Worm (Caenorhabditis elegans) whole organism, midembryonic: ENCODE measurements around the gene T05A8.6.

ENCODE experiments used
- T22C8.4 ChIP-seq: fragments of 200-800 bp; sonication (Bioruptor generic); IDR thresholded peaks from 2 replicates; pipeline ENCODE4 v1.3.6; 2022; ENCODE audit warnings: missing genetic modification characterization, missing compliant biosample characterization
- cog-1 ChIP-seq: sonication (generic microtip); optimal IDR thresholded peaks from 2 replicates; lab custom pipeline; 2016; ENCODE audit warnings: missing genetic modification characterization, missing compliant biosample characterization
- flt-1 ChIP-seq: fragments of 200-800 bp; sonication (Bioruptor generic); IDR thresholded peaks from 2 replicates; pipeline ENCODE4 v1.3.6; 2022; ENCODE audit warnings: missing genetic modification characterization, missing compliant biosample characterization
- klf-2 ChIP-seq: fragments of 200-800 bp; sonication (Bioruptor generic); conservative IDR thresholded peaks from 2 replicates; pipeline ENCODE4 v1.3.6; 2022; ENCODE audit warnings: missing genetic modification reagents, missing genetic modification characterization, missing compliant biosample characterization
- med-1 ChIP-seq: sonication (generic microtip); optimal IDR thresholded peaks from 2 replicates; lab custom pipeline; 2017; ENCODE audit warnings: missing genetic modification characterization, mild to moderate bottlenecking, missing compliant biosample characterization, antibody characterized with exemption, missing genetic modification reagents; ENCODE audit not compliant: insufficient read depth
- ref-1 ChIP-seq: fragments of 200-800 bp; sonication (Bioruptor generic); conservative IDR thresholded peaks from 2 replicates; pipeline ENCODE4 v1.3.6; 2022; ENCODE audit warnings: missing genetic modification reagents, missing genetic modification characterization, missing compliant biosample characterization
- tab-1 ChIP-seq: fragments of 200-800 bp; sonication (Bioruptor generic); IDR thresholded peaks from 2 replicates; pipeline ENCODE4 v1.3.6; 2022; ENCODE audit warnings: missing genetic modification characterization, missing compliant biosample characterization
- ztf-23 ChIP-seq: fragments of 200-800 bp; sonication (Bioruptor generic); IDR thresholded peaks from 2 replicates; pipeline ENCODE4 v1.3.6; 2022; ENCODE audit warnings: missing genetic modification reagents, missing genetic modification characterization, missing compliant biosample characterization
- ztf-29 ChIP-seq: fragments of 200-800 bp; sonication (Bioruptor generic); IDR thresholded peaks from 2 replicates; pipeline ENCODE4 v1.3.6; 2022; ENCODE audit warnings: missing genetic modification reagents, missing genetic modification characterization, missing compliant biosample characterization

The T05A8.6 gene

ce11 chrII:2739619-2740018, at the start of gene T05A8.6:
Gene T05A8.6, minus strand, starts transcription at chrII:2739719.
- no peak for TF ChIP-seq klf-2 (GFP tag; lab: Robert Waterston, UW)
- TF ChIP-seq T22C8.4 (GFP tag; lab: Robert Waterston, UW), result no peak
- no peak for TF ChIP-seq ztf-23 (GFP tag; lab: Robert Waterston, UW)
- TF ChIP-seq cog-1 (tag; lab: Kevin White, UChicago), result no peak
- TF ChIP-seq ref-1 (GFP tag; lab: Robert Waterston, UW), result no peak
- TF ChIP-seq tab-1 (GFP tag; lab: Robert Waterston, UW), result no peak
- TF ChIP-seq med-1 (GFP tag; lab: Kevin White, UChicago), result no peak
- no peak for TF ChIP-seq flt-1 (GFP tag; lab: Robert Waterston, UW)
- TF ChIP-seq ztf-29 (GFP tag; lab: Robert Waterston, UW), result no peak

- TF ChIP-seq flt-1 (GFP tag; lab: Robert Waterston, UW) (no peak), T22C8.4 (GFP tag; lab: Robert Waterston, UW) (no peak), med-1 (GFP tag; lab: Kevin White, UChicago) (no peak), ref-1 (GFP tag; lab: Robert Waterston, UW) (no peak), ztf-23 (GFP tag; lab: Robert Waterston, UW) (no peak), ztf-29 (GFP tag; lab: Robert Waterston, UW) (no peak), klf-2 (GFP tag; lab: Robert Waterston, UW) (no peak), cog-1 (tag; lab: Kevin White, UChicago) (no peak), tab-1 (GFP tag; lab: Robert Waterston, UW) (no peak)
These were observed 48.3 kb upstream of the T05A8.6 start for ce11 chrII:2787849-2788248.

- no peak for TF ChIP-seq flt-1 (GFP tag; lab: Robert Waterston, UW)
- no peak for TF ChIP-seq ref-1 (GFP tag; lab: Robert Waterston, UW)
- no peak; the same call in 1 of the 2 replicates for TF ChIP-seq ztf-29 (GFP tag; lab: Robert Waterston, UW)
- TF ChIP-seq tab-1 (GFP tag; lab: Robert Waterston, UW), result no peak
- no peak for TF ChIP-seq ztf-23 (GFP tag; lab: Robert Waterston, UW)
- TF ChIP-seq klf-2 (GFP tag; lab: Robert Waterston, UW), result no peak
These were observed 47.6 kb upstream of the T05A8.6 start, which contains the start of the genes F08D12.12 and srpa-72 for ce11 chrII:2787031-2787512. Gene F08D12.12, minus strand, starts transcription at chrII:2787081. Gene srpa-72, plus strand, starts transcription at chrII:2787481.

ce11 chrII:2785787-2786186, 46.3 kb upstream of the T05A8.6 start:
- no peak for TF ChIP-seq cog-1 (tag; lab: Kevin White, UChicago)
- no peak for TF ChIP-seq ztf-23 (GFP tag; lab: Robert Waterston, UW)

- TF ChIP-seq ref-1 (GFP tag; lab: Robert Waterston, UW) (no peak), cog-1 (tag; lab: Kevin White, UChicago) (no peak), flt-1 (GFP tag; lab: Robert Waterston, UW) (no peak), T22C8.4 (GFP tag; lab: Robert Waterston, UW) (no peak), tab-1 (GFP tag; lab: Robert Waterston, UW) (no peak), ztf-23 (GFP tag; lab: Robert Waterston, UW) (no peak), med-1 (GFP tag; lab: Kevin White, UChicago) (no peak), ztf-29 (GFP tag; lab: Robert Waterston, UW) (no peak), klf-2 (GFP tag; lab: Robert Waterston, UW) (no peak)
These were observed 43.9 kb upstream of the T05A8.6 start for ce11 chrII:2783380-2783779.

ce11 chrII:2781355-2781754, 41.8 kb upstream of the T05A8.6 start, which contains the start of gene F08D12.2:
Gene F08D12.2, plus strand, starts transcription at chrII:2781655.
- no peak for TF ChIP-seq cog-1 (tag; lab: Kevin White, UChicago)
- TF ChIP-seq ztf-23 (GFP tag; lab: Robert Waterston, UW), result no peak
- no peak for TF ChIP-seq ztf-29 (GFP tag; lab: Robert Waterston, UW)
- no peak for TF ChIP-seq klf-2 (GFP tag; lab: Robert Waterston, UW)
- no peak for TF ChIP-seq med-1 (GFP tag; lab: Kevin White, UChicago)
- TF ChIP-seq flt-1 (GFP tag; lab: Robert Waterston, UW), result no peak
- TF ChIP-seq T22C8.4 (GFP tag; lab: Robert Waterston, UW), result no peak
- TF ChIP-seq ref-1 (GFP tag; lab: Robert Waterston, UW), result no peak
- no peak for TF ChIP-seq tab-1 (GFP tag; lab: Robert Waterston, UW)

- no peak for TF ChIP-seq T22C8.4 (GFP tag; lab: Robert Waterston, UW)
- TF ChIP-seq ztf-23 (GFP tag; lab: Robert Waterston, UW), result no peak
- no peak for TF ChIP-seq flt-1 (GFP tag; lab: Robert Waterston, UW)
These were observed 41.3 kb upstream of the T05A8.6 start for ce11 chrII:2780804-2781203.

ce11 chrII:2779253-2779652, 39.7 kb upstream of the T05A8.6 start, which contains the start of gene F08D12.3:
Gene F08D12.3, plus strand, starts transcription at chrII:2779553.
- no peak for TF ChIP-seq T22C8.4 (GFP tag; lab: Robert Waterston, UW)
- TF ChIP-seq ztf-29 (GFP tag; lab: Robert Waterston, UW), result no peak
- no peak for TF ChIP-seq ref-1 (GFP tag; lab: Robert Waterston, UW)
- TF ChIP-seq ztf-23 (GFP tag; lab: Robert Waterston, UW), result no peak
- TF ChIP-seq tab-1 (GFP tag; lab: Robert Waterston, UW), result no peak
- TF ChIP-seq med-1 (GFP tag; lab: Kevin White, UChicago), result no peak
- no peak for TF ChIP-seq cog-1 (tag; lab: Kevin White, UChicago)
- TF ChIP-seq flt-1 (GFP tag; lab: Robert Waterston, UW), result no peak
- no peak for TF ChIP-seq klf-2 (GFP tag; lab: Robert Waterston, UW)

- no peak for TF ChIP-seq tab-1 (GFP tag; lab: Robert Waterston, UW)
- no peak for TF ChIP-seq cog-1 (tag; lab: Kevin White, UChicago)
- TF ChIP-seq ztf-29 (GFP tag; lab: Robert Waterston, UW), result no peak
These were observed 38.3 kb upstream of the T05A8.6 start, which contains the start of gene F08D12.4 for ce11 chrII:2777846-2778245. Gene F08D12.4, plus strand, starts transcription at chrII:2778146.
